Worm (Caenorhabditis elegans): ENCODE measurements around the gene srw-143.

The srw-143 gene

ce11 chrV:2920125-2920524 is 21.2 kb downstream of the srw-143 start:
- TF ChIP-seq tbx-11 (GFP tag; IDR thresholded peaks at IDR 0.05) (no peak), tbx-37 (GFP tag; conservative IDR thresholded peaks at IDR 0.05) (no peak), B0310.2 (tag; optimal IDR thresholded peaks at IDR 0.05) (no peak), hmbx-1 (tag; optimal IDR thresholded peaks at IDR 0.05) (no peak), flt-1 (GFP tag; IDR thresholded peaks at IDR 0.05) (no peak), hnd-1 (tag; optimal IDR thresholded peaks at IDR 0.05) (no peak), sea-1 (GFP tag; conservative IDR thresholded peaks at IDR 0.05) (no peak), aly-1 (tag; optimal IDR thresholded peaks at IDR 0.05) (no peak), hmg-4 (GFP tag; optimal IDR thresholded peaks at IDR 0.05) (no peak), pes-1 (GFP tag; IDR thresholded peaks at IDR 0.05) (no peak), ceh-36 (tag; optimal IDR thresholded peaks at IDR 0.05) (no peak), F13C5.2 (tag; optimal IDR thresholded peaks at IDR 0.05) (no peak)

- TF ChIP-seq scrt-1 (GFP tag; IDR thresholded peaks at IDR 0.05) (no peak), B0310.2 (tag; optimal IDR thresholded peaks at IDR 0.05) (no peak), aly-1 (tag; optimal IDR thresholded peaks at IDR 0.05) (no peak), ets-7 (tag; optimal IDR thresholded peaks at IDR 0.05) (no peak), pes-1 (GFP tag; IDR thresholded peaks at IDR 0.05) (no peak), flt-1 (GFP tag; IDR thresholded peaks at IDR 0.05) (no peak), hmg-4 (GFP tag; optimal IDR thresholded peaks at IDR 0.05) (no peak), ceh-36 (tag; optimal IDR thresholded peaks at IDR 0.05) (no peak)
Observed at ce11 chrV:2913948-2914347, 27.4 kb downstream of the srw-143 start, which contains the start of gene srh-146. Gene srh-146, plus strand, starts transcription at chrV:2914248.

DNA sequence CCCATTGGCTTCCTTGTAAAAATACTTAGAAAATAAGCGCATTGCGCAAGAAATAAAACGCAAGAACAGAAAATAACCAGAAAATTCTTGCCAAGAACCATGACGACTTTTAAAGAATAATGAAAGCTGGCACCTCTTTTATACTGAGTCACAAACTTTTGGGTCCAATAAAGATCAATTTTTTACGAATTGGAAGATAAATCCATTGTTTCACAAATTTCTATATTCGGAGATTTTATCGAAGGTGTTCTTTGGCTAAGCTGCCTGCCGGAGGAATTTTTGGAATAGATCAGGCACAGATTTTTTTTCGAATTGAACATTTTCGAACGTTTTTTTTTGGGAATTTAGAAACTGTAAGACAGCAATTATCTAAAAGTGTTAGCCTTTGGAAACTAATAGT is 28.4 kb downstream of the srw-143 start, which contains the start of gene C31B8.9:
C31B8.9 (minus strand) TSS at position 101 of the 400 bp plus-strand sequence.
- TF ChIP-seq tbx-37 (GFP tag; conservative IDR thresholded peaks at IDR 0.05) (no peak), flt-1 (GFP tag; IDR thresholded peaks at IDR 0.05) (no peak), ceh-13 (GFP tag; optimal IDR thresholded peaks at IDR 0.05) (no peak), aly-1 (tag; optimal IDR thresholded peaks at IDR 0.05) (no peak), tra-4 (tag; optimal IDR thresholded peaks at IDR 0.05) (no peak), hmbx-1 (tag; optimal IDR thresholded peaks at IDR 0.05) (no peak), hmg-4 (GFP tag; optimal IDR thresholded peaks at IDR 0.05) (no peak), pes-1 (GFP tag; IDR thresholded peaks at IDR 0.05) (no peak), hnd-1 (tag; optimal IDR thresholded peaks at IDR 0.05) (no peak), scrt-1 (GFP tag; IDR thresholded peaks at IDR 0.05) (no peak), sea-1 (GFP tag; conservative IDR thresholded peaks at IDR 0.05) (no peak), F13C5.2 (tag; optimal IDR thresholded peaks at IDR 0.05) (no peak), ceh-36 (tag; optimal IDR thresholded peaks at IDR 0.05) (no peak), ets-7 (tag; optimal IDR thresholded peaks at IDR 0.05) (no peak), tbx-11 (GFP tag; IDR thresholded peaks at IDR 0.05) (no peak), ama-1 (optimal IDR thresholded peaks at IDR 0.05) (no peak), B0310.2 (tag; optimal IDR thresholded peaks at IDR 0.05) (no peak)

DNA sequence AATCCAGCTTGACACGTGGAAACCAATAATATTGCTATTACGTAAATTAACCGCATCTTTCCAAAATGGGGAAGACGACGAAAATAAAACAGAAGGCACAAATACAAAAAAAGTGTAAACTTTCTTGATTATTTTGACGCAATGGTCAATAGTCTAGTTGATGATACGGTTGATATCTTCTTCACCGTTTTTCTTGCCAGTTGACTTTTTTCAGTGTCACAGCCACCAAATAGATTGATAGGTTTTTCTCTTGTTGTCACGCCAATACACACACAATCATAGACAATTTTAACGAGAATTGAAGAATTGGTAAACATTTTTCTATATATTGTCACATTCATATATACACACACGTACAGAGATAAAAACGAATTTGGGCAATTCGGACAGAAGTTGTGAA is 31.8 kb downstream of the srw-143 start, which contains the start of gene zmp-3:
zmp-3 (minus strand) TSS at position 101 of the 400 bp plus-strand sequence.
- no peak for TF ChIP-seq hmbx-1 (tag; optimal IDR thresholded peaks at IDR 0.05)
- no peak for TF ChIP-seq hnd-1 (tag; optimal IDR thresholded peaks at IDR 0.05)
- TF ChIP-seq tbx-37 (GFP tag; conservative IDR thresholded peaks at IDR 0.05): no peak
- TF ChIP-seq ama-1 (optimal IDR thresholded peaks at IDR 0.05): no peak
- TF ChIP-seq ceh-13 (GFP tag; optimal IDR thresholded peaks at IDR 0.05): no peak
- TF ChIP-seq tra-4 (tag; optimal IDR thresholded peaks at IDR 0.05): no peak
- TF ChIP-seq sea-1 (GFP tag; conservative IDR thresholded peaks at IDR 0.05): no peak
- TF ChIP-seq scrt-1 (GFP tag; IDR thresholded peaks at IDR 0.05): no peak
- no peak for TF ChIP-seq F13C5.2 (tag; optimal IDR thresholded peaks at IDR 0.05)
- TF ChIP-seq aly-1 (tag; optimal IDR thresholded peaks at IDR 0.05): no peak
- no peak for TF ChIP-seq tbx-11 (GFP tag; IDR thresholded peaks at IDR 0.05)
- TF ChIP-seq ceh-36 (tag; optimal IDR thresholded peaks at IDR 0.05): no peak

ce11 chrV:2903227-2903626 is 38.1 kb downstream of the srw-143 start, which contains the start of gene C31B8.7:
Gene C31B8.7, minus strand, starts transcription at chrV:2903327.
- TF ChIP-seq hmg-4 (GFP tag; optimal IDR thresholded peaks at IDR 0.05): no peak
- TF ChIP-seq tbx-37 (GFP tag; conservative IDR thresholded peaks at IDR 0.05): no peak
- TF ChIP-seq tbx-11 (GFP tag; IDR thresholded peaks at IDR 0.05): no peak
- TF ChIP-seq scrt-1 (GFP tag; IDR thresholded peaks at IDR 0.05): no peak
- TF ChIP-seq pes-1 (GFP tag; IDR thresholded peaks at IDR 0.05): no peak
- no peak for TF ChIP-seq ets-7 (tag; optimal IDR thresholded peaks at IDR 0.05)
- TF ChIP-seq B0310.2 (tag; optimal IDR thresholded peaks at IDR 0.05): no peak
- no peak for TF ChIP-seq ceh-36 (tag; optimal IDR thresholded peaks at IDR 0.05)
- no peak for TF ChIP-seq aly-1 (tag; optimal IDR thresholded peaks at IDR 0.05)
- TF ChIP-seq hnd-1 (tag; optimal IDR thresholded peaks at IDR 0.05): no peak
- no peak for TF ChIP-seq F13C5.2 (tag; optimal IDR thresholded peaks at IDR 0.05)
- TF ChIP-seq flt-1 (GFP tag; IDR thresholded peaks at IDR 0.05): no peak
- TF ChIP-seq tra-4 (tag; optimal IDR thresholded peaks at IDR 0.05): no peak
- no peak for TF ChIP-seq hmbx-1 (tag; optimal IDR thresholded peaks at IDR 0.05)
- TF ChIP-seq ceh-13 (GFP tag; optimal IDR thresholded peaks at IDR 0.05): no peak
- no peak for TF ChIP-seq sea-1 (GFP tag; conservative IDR thresholded peaks at IDR 0.05)

DNA sequence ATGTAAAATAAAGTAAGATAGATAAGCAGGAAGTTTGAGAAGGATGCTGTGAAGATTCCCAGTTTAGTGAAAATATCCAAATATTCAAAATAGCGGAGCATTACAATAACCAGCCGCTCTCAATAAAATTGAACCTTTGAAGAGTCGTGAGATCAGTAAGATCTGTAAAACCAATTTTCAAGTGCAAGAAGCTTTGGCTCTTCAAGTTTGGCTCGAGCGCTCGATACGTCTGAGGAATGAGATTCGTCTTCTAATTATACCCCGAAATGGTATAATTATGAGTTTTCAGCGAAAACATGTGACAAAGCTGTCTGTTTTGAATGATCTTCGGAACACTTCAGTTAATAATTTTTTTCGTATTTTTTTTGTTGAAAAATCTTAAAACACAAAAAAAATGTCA is 41.4 kb downstream of the srw-143 start, which contains the start of gene str-46:
str-46 (minus strand) TSS at position 101 of the 400 bp plus-strand sequence.
- TF ChIP-seq sea-1 (GFP tag; conservative IDR thresholded peaks at IDR 0.05) (no peak), ceh-13 (GFP tag; optimal IDR thresholded peaks at IDR 0.05) (no peak), hmbx-1 (tag; optimal IDR thresholded peaks at IDR 0.05) (no peak), ama-1 (optimal IDR thresholded peaks at IDR 0.05) (no peak), pes-1 (GFP tag; IDR thresholded peaks at IDR 0.05) (no peak), hnd-1 (tag; optimal IDR thresholded peaks at IDR 0.05) (no peak)

- TF ChIP-seq sea-1 (GFP tag; conservative IDR thresholded peaks at IDR 0.05): no peak
- TF ChIP-seq hmbx-1 (tag; optimal IDR thresholded peaks at IDR 0.05): no peak
- TF ChIP-seq aly-1 (tag; optimal IDR thresholded peaks at IDR 0.05): no peak
- no peak for TF ChIP-seq ets-7 (tag; optimal IDR thresholded peaks at IDR 0.05)
- TF ChIP-seq scrt-1 (GFP tag; IDR thresholded peaks at IDR 0.05): no peak
- TF ChIP-seq tbx-37 (GFP tag; conservative IDR thresholded peaks at IDR 0.05): no peak
- TF ChIP-seq hnd-1 (tag; optimal IDR thresholded peaks at IDR 0.05): no peak
- TF ChIP-seq ama-1 (optimal IDR thresholded peaks at IDR 0.05): no peak
- no peak for TF ChIP-seq B0310.2 (tag; optimal IDR thresholded peaks at IDR 0.05)
- TF ChIP-seq hmg-4 (GFP tag; optimal IDR thresholded peaks at IDR 0.05): no peak
- TF ChIP-seq F13C5.2 (tag; optimal IDR thresholded peaks at IDR 0.05): no peak
- no peak for TF ChIP-seq ceh-13 (GFP tag; optimal IDR thresholded peaks at IDR 0.05)
- no peak for TF ChIP-seq tra-4 (tag; optimal IDR thresholded peaks at IDR 0.05)
- no peak for TF ChIP-seq flt-1 (GFP tag; IDR thresholded peaks at IDR 0.05)
- no peak for TF ChIP-seq tbx-11 (GFP tag; IDR thresholded peaks at IDR 0.05)
- no peak for TF ChIP-seq ceh-36 (tag; optimal IDR thresholded peaks at IDR 0.05)
Observed at ce11 chrV:2896198-2896660, 45.1 kb downstream of the srw-143 start, which contains the start of gene pals-32. Gene pals-32, plus strand, starts transcription at chrV:2896610.
